Fruit fly (Drosophila melanogaster) whole organism, wandering third instar larva: ENCODE data around the gene Strump.

Source experiments
- Dfd ChIP-seq: fragments of >200 bp; optimal IDR thresholded peaks from 2 replicates; lab custom pipeline; 2017; ENCODE audit warnings: missing biosample characterization, missing genetic modification characterization
- Dif ChIP-seq: fragments of 200-275, 200-300 bp; sonication (Bioruptor generic); optimal IDR thresholded peaks from 2 replicates; lab custom pipeline; 2018; ENCODE audit warnings: missing biosample characterization, missing genetic modification characterization; ENCODE audit not compliant: partially characterized antibody
- Hr83 ChIP-seq: fragments of 200-300 bp; sonication (Bioruptor generic); optimal IDR thresholded peaks from 2 replicates; lab custom pipeline; 2016; ENCODE audit warnings: missing biosample characterization, mild to moderate bottlenecking, missing genetic modification characterization, moderate library complexity; ENCODE audit not compliant: poor library complexity, severe bottlenecking
- Myc ChIP-seq: fragments of >200 bp; optimal IDR thresholded peaks from 2 replicates; lab custom pipeline; 2017
- N ChIP-seq: fragments of >200 bp; optimal IDR thresholded peaks from 2 replicates; lab custom pipeline; 2018; ENCODE audit warnings: missing biosample characterization, missing external identifiers, missing genetic modification characterization
- OdsH ChIP-seq: fragments of 200-800 bp; sonication (Bioruptor generic); optimal IDR thresholded peaks from 2 replicates; lab custom pipeline; 2016; ENCODE audit warnings: missing biosample characterization, mild to moderate bottlenecking, missing genetic modification characterization
- Sp1 ChIP-seq: fragments of 200-800 bp; sonication (Bioruptor generic); optimal IDR thresholded peaks from 3 replicates; lab custom pipeline; 2019; ENCODE audit warnings: missing biosample characterization, mild to moderate bottlenecking, missing genetic modification characterization, moderate library complexity
- br ChIP-seq: fragments of 200-800 bp; sonication (Bioruptor generic); optimal IDR thresholded peaks from 2 replicates; lab custom pipeline; 2016; ENCODE audit warnings: missing biosample characterization, missing genetic modification characterization
- brk ChIP-seq: fragments of 200-800 bp; sonication (Bioruptor generic); optimal IDR thresholded peaks from 2 replicates; lab custom pipeline; 2016; ENCODE audit warnings: missing biosample characterization, mild to moderate bottlenecking, missing genetic modification characterization
- dsf ChIP-seq: sonication (Bioruptor generic); optimal IDR thresholded peaks from 2 replicates; lab custom pipeline; 2016; ENCODE audit warnings: missing biosample characterization, missing genetic modification characterization, borderline replicate concordance
- ey ChIP-seq: fragments of 200-800 bp; sonication (Bioruptor generic); optimal IDR thresholded peaks from 2 replicates; lab custom pipeline; 2016; ENCODE audit warnings: missing biosample characterization, missing genetic modification characterization
- psq ChIP-seq: fragments of 200-800 bp; sonication (Bioruptor generic); optimal IDR thresholded peaks from 3 replicates; lab custom pipeline; 2017; ENCODE audit warnings: missing biosample characterization, mild to moderate bottlenecking, missing genetic modification characterization, moderate library complexity
- sv ChIP-seq: fragments of 200-800 bp; sonication (Bioruptor generic); optimal IDR thresholded peaks from 3 replicates; lab custom pipeline; 2016; ENCODE audit warnings: missing biosample characterization, missing genetic modification characterization
- woc ChIP-seq: sonication (Bioruptor generic); optimal IDR thresholded peaks from 2 replicates; lab custom pipeline; 2016; ENCODE audit warnings: missing biosample characterization, mild to moderate bottlenecking, missing genetic modification characterization

- no peak for TF ChIP-seq Myc (lab: Kevin White, UChicago)
- TF ChIP-seq Hr83 (GFP tag; lab: Kevin White, UChicago): no peak
- no peak for TF ChIP-seq sv
- TF ChIP-seq br (GFP tag; lab: Kevin White, UChicago): no peak
- no peak for TF ChIP-seq Sp1 (GFP tag; lab: Kevin White, UChicago)
- no peak for TF ChIP-seq ey (GFP tag; lab: Kevin White, UChicago)
- TF ChIP-seq Dif (GFP tag; lab: Kevin White, UChicago): no peak
- peak; percentile 55 for TF ChIP-seq psq
- TF ChIP-seq Dfd: no peak
- TF ChIP-seq OdsH (GFP tag; lab: Kevin White, UChicago): no peak
- TF ChIP-seq N (GFP tag; lab: Kevin White, UChicago): no peak
- TF ChIP-seq dsf: no peak
- TF ChIP-seq woc (GFP tag; lab: Kevin White, UChicago): no peak
- no peak for TF ChIP-seq brk (GFP tag; lab: Kevin White, UChicago)
Measured at dm6 chr3L:16161131-16161530, 39.3 kb downstream of the Strump start.
